Worm (Caenorhabditis elegans): ENCODE measurements around the gene srz-32.

ce11 chrIV:3422516-3422915, 13.6 kb upstream of the srz-32 start, which contains the start of gene C04C3.6:
- TF ChIP-seq pes-1 (GFP tag; IDR thresholded peaks at IDR 0.05) (no peak), tbx-11 (GFP tag; IDR thresholded peaks at IDR 0.05) (no peak), ceh-36 (tag; optimal IDR thresholded peaks at IDR 0.05) (no peak), ama-1 (optimal IDR thresholded peaks at IDR 0.05) (no peak), hmg-4 (GFP tag; optimal IDR thresholded peaks at IDR 0.05) (no peak), scrt-1 (GFP tag; IDR thresholded peaks at IDR 0.05) (no peak), tra-4 (tag; optimal IDR thresholded peaks at IDR 0.05) (no peak)
